Worm (Caenorhabditis elegans) whole organism, L4/young adult: Measurements from ENCODE around the gene apm-3.

Experiments used
- dao-5 ChIP-seq: sonication (generic microtip); optimal IDR thresholded peaks from 2 replicates; lab custom pipeline; 2016; ENCODE audit warnings: missing genotype, missing genetic modification characterization, moderate library complexity, missing compliant biosample characterization
- him-1 ChIP-seq: sonication (generic microtip); optimal IDR thresholded peaks from 2 replicates; lab custom pipeline; 2016; ENCODE audit warnings: missing genotype, missing genetic modification reagents, missing genetic modification characterization, missing compliant biosample characterization

- TF ChIP-seq dao-5 (tag; lab: Kevin White, UChicago) (no peak), him-1 (tag; lab: Kevin White, UChicago) (no peak)
These were observed 15.3 kb downstream of the apm-3 start, which contains the start of gene C44C1.6 for ce11 chrX:970072-970471.
